Worm (Caenorhabditis elegans) whole organism, L3 larva: ENCODE results near the gene glr-7.

Source experiments
- ceh-82 ChIP-seq: fragments of 150-350 bp; optimal IDR thresholded peaks from 2 replicates; lab custom pipeline; 2014; ENCODE audit warnings: missing biosample characterization, missing genetic modification characterization
- egl-27 ChIP-seq: sonication (generic microtip); optimal IDR thresholded peaks from 4 replicates; lab custom pipeline; 2017; ENCODE audit warnings: missing biosample characterization, missing genetic modification reagents, missing genetic modification characterization
- elt-2 ChIP-seq: sonication (generic microtip); optimal IDR thresholded peaks from 2 replicates; lab custom pipeline; 2016; ENCODE audit warnings: missing genetic modification reagents, mild to moderate bottlenecking, missing genetic modification characterization, missing compliant biosample characterization
- hmg-11 ChIP-seq: sonication (generic microtip); optimal IDR thresholded peaks from 2 replicates; lab custom pipeline; 2016; ENCODE audit warnings: missing genetic modification characterization, missing compliant biosample characterization
- nhr-12 ChIP-seq: fragments of 150-350 bp; optimal IDR thresholded peaks from 2 replicates; lab custom pipeline; 2014; ENCODE audit warnings: missing biosample characterization, missing genetic modification characterization

ce11 chrX:2438857-2439256 is 19.2 kb upstream of the glr-7 start, which contains the start of gene gid-2:
- TF ChIP-seq nhr-12 (no peak), ceh-82 (tag; lab: Kevin White, UChicago) (no peak), hmg-11 (tag; lab: Kevin White, UChicago) (no peak), egl-27 (tag; lab: Kevin White, UChicago) (no peak), elt-2 (tag; lab: Kevin White, UChicago) (no peak)
